Fruit fly (Drosophila melanogaster) whole organism, prepupa: Measurements from ENCODE around the gene Trf5.

Experiments
- Blimp-1 ChIP-seq: fragments of 200-800 bp; sonication (Bioruptor generic); optimal IDR thresholded peaks from 3 replicates; lab custom pipeline; 2017; ENCODE audit warnings: missing biosample characterization, missing genetic modification characterization, mild to moderate bottlenecking, moderate library complexity, missing genetic modification reagents
- CG10631 ChIP-seq: fragments of 200-800 bp; sonication (Bioruptor generic); optimal IDR thresholded peaks from 2 replicates; lab custom pipeline; 2016; ENCODE audit warnings: missing biosample characterization, missing genetic modification characterization
- CG10669 ChIP-seq: fragments of 200-800 bp; sonication (Bioruptor generic); optimal IDR thresholded peaks from 3 replicates; lab custom pipeline; 2018; ENCODE audit warnings: missing biosample characterization, mild to moderate bottlenecking, missing genetic modification characterization, moderate library complexity
- CG11294 ChIP-seq: fragments of 200-800 bp; sonication (Bioruptor generic); IDR thresholded peaks from 2 replicates; pipeline ENCODE4 v1.3.6; 2022; ENCODE audit warnings: missing biosample characterization, missing genetic modification characterization
- CG11762 ChIP-seq: fragments of 200-800 bp; sonication (Bioruptor generic); optimal IDR thresholded peaks from 3 replicates; lab custom pipeline; 2016; ENCODE audit warnings: missing biosample characterization, missing genetic modification characterization; ENCODE audit not compliant: insufficient read depth
- CG11902 ChIP-seq: fragments of 200-800 bp; sonication (Bioruptor generic); optimal IDR thresholded peaks from 3 replicates; lab custom pipeline; 2016; ENCODE audit warnings: missing biosample characterization, missing genetic modification characterization
- CG15336 ChIP-seq: fragments of 200-800 bp; sonication (Bioruptor generic); IDR thresholded peaks from 2 replicates; pipeline ENCODE4 v1.3.6; 2022; ENCODE audit warnings: missing biosample characterization, missing genetic modification characterization
- CG1621 ChIP-seq: fragments of 200-800 bp; sonication (Bioruptor generic); optimal IDR thresholded peaks from 3 replicates; lab custom pipeline; 2018; ENCODE audit warnings: missing biosample characterization, mild to moderate bottlenecking, missing genetic modification characterization
- CG3032 ChIP-seq: fragments of 200-800 bp; optimal IDR thresholded peaks from 2 replicates; lab custom pipeline; 2019; ENCODE audit warnings: missing biosample characterization, mild to moderate bottlenecking, missing genetic modification characterization, moderate library complexity
- CG32006 ChIP-seq: fragments of 200-800 bp; sonication (Bioruptor generic); optimal IDR thresholded peaks from 3 replicates; lab custom pipeline; 2017; ENCODE audit warnings: missing biosample characterization, mild to moderate bottlenecking, missing genetic modification characterization
- CG3919 ChIP-seq: fragments of 200-800 bp; sonication (Bioruptor generic); optimal IDR thresholded peaks from 3 replicates; lab custom pipeline; 2016; ENCODE audit warnings: missing biosample characterization, missing genetic modification characterization
- CG6163 ChIP-seq: fragments of 200-800 bp; sonication (Bioruptor generic); IDR thresholded peaks from 3 replicates; pipeline ENCODE4 v1.3.6; 2022; ENCODE audit warnings: missing biosample characterization, missing genetic modification characterization
- CG6792 ChIP-seq: fragments of 200-800 bp; sonication (Bioruptor generic); optimal IDR thresholded peaks from 3 replicates; lab custom pipeline; 2016; ENCODE audit warnings: missing biosample characterization, missing genetic modification characterization
- CG6854 ChIP-seq: fragments of 200-800 bp; sonication (Bioruptor generic); optimal IDR thresholded peaks from 2 replicates; lab custom pipeline; 2017; ENCODE audit warnings: missing biosample characterization, mild to moderate bottlenecking, missing genetic modification characterization
- CG7368 ChIP-seq: fragments of 200-800 bp; sonication (Bioruptor generic); optimal IDR thresholded peaks from 3 replicates; lab custom pipeline; 2016; ENCODE audit warnings: missing biosample characterization, missing genetic modification characterization
- CG8119 ChIP-seq: fragments of 200-800 bp; sonication (Bioruptor generic); IDR thresholded peaks from 3 replicates; pipeline ENCODE4 v1.3.6; 2022; ENCODE audit warnings: missing biosample characterization, missing genetic modification characterization
- Eip75B ChIP-seq: fragments of 200-800 bp; sonication (Bioruptor generic); optimal IDR thresholded peaks from 3 replicates; lab custom pipeline; 2016; ENCODE audit warnings: missing biosample characterization, missing genetic modification characterization
- Eip78C ChIP-seq: fragments of 200-800 bp; sonication (Bioruptor generic); peaks from one replicate; lab custom pipeline; 2016; ENCODE audit warnings: missing biosample characterization, missing genetic modification characterization
- Gug ChIP-seq: fragments of 200-800 bp; sonication (Bioruptor generic); IDR thresholded peaks from 2 replicates; pipeline ENCODE4 v1.3.6; 2022; ENCODE audit warnings: missing biosample characterization, missing genetic modification characterization
- Met ChIP-seq: fragments of 200-800 bp; sonication (Bioruptor generic); optimal IDR thresholded peaks from 3 replicates; lab custom pipeline; 2016; ENCODE audit warnings: missing biosample characterization, missing genetic modification characterization
- Sox14 ChIP-seq: fragments of 200-800 bp; sonication (Bioruptor generic); optimal IDR thresholded peaks from 3 replicates; lab custom pipeline; 2016; ENCODE audit warnings: missing biosample characterization, missing genetic modification characterization
- achi ChIP-seq: fragments of 200-800 bp; sonication (Bioruptor generic); optimal IDR thresholded peaks from 3 replicates; lab custom pipeline; 2016; ENCODE audit warnings: missing biosample characterization, missing genetic modification characterization
- cyc ChIP-seq: fragments of 200-800 bp; sonication (Bioruptor generic); optimal IDR thresholded peaks from 3 replicates; lab custom pipeline; 2016; ENCODE audit warnings: missing biosample characterization, missing genetic modification characterization
- dac ChIP-seq: fragments of 200-800 bp; sonication (Bioruptor generic); optimal IDR thresholded peaks from 2 replicates; lab custom pipeline; 2017; ENCODE audit warnings: missing biosample characterization, mild to moderate bottlenecking, missing genetic modification characterization
- dsx ChIP-seq: fragments of 200-800 bp; optimal IDR thresholded peaks from 3 replicates; lab custom pipeline; 2019; ENCODE audit warnings: missing biosample characterization, mild to moderate bottlenecking, missing genetic modification characterization, moderate library complexity; ENCODE audit not compliant: poor library complexity, severe bottlenecking
- eg ChIP-seq: fragments of 200-800 bp; sonication (Bioruptor generic); IDR thresholded peaks from 3 replicates; pipeline ENCODE4 v1.3.6; 2022; ENCODE audit warnings: missing biosample characterization, missing genetic modification characterization
- esn ChIP-seq: fragments of 200-800 bp; sonication (Bioruptor generic); optimal IDR thresholded peaks from 2 replicates; lab custom pipeline; 2016; ENCODE audit warnings: missing biosample characterization, mild to moderate bottlenecking, missing genetic modification characterization, moderate library complexity
- fd59A ChIP-seq: fragments of 200-800 bp; sonication (Bioruptor generic); optimal IDR thresholded peaks from 2 replicates; lab custom pipeline; 2017; ENCODE audit warnings: missing biosample characterization, mild to moderate bottlenecking, missing genetic modification characterization, missing genetic modification reagents
- fd85E ChIP-seq: fragments of 200-800 bp; sonication (Bioruptor generic); optimal IDR thresholded peaks from 3 replicates; lab custom pipeline; 2016; ENCODE audit warnings: missing biosample characterization, missing genetic modification characterization
- lz ChIP-seq: fragments of 200-800 bp; sonication (Bioruptor generic); optimal IDR thresholded peaks from 3 replicates; lab custom pipeline; 2016; ENCODE audit warnings: missing biosample characterization, missing genetic modification characterization
- pdm3 ChIP-seq: fragments of 200-800 bp; sonication (Bioruptor generic); optimal IDR thresholded peaks from 3 replicates; lab custom pipeline; 2016; ENCODE audit warnings: missing biosample characterization, missing genetic modification characterization
- salr ChIP-seq, 2 experiments: fragments of 200-800 bp; sonication (Bioruptor generic); optimal IDR thresholded peaks; 3 replicates each; lab custom pipeline; 2016 to 2018; ENCODE audit warnings: missing biosample characterization in 2 of 2, missing genetic modification characterization in 2 of 2, mild to moderate bottlenecking in 1 of 2
- spab ChIP-seq: fragments of 200-800 bp; sonication (Bioruptor generic); optimal IDR thresholded peaks from 2 replicates; lab custom pipeline; 2017; ENCODE audit warnings: missing biosample characterization, mild to moderate bottlenecking, missing genetic modification characterization, missing genetic modification reagents
- ss ChIP-seq, 2 experiments: fragments of 200-800 bp; sonication (Bioruptor generic); optimal IDR thresholded peaks; 2 replicates in 1 of 2; 3 replicates in 1 of 2; lab custom pipeline; 2017 to 2018; ENCODE audit warnings: mild to moderate bottlenecking in 2 of 2, missing biosample characterization in 2 of 2, missing genetic modification characterization in 2 of 2, moderate library complexity in 1 of 2
- svp ChIP-seq: fragments of 200-800 bp; sonication (Bioruptor generic); peaks from one replicate; lab custom pipeline; 2016; ENCODE audit warnings: missing biosample characterization, missing genetic modification characterization
- topi ChIP-seq: fragments of 200-800 bp; sonication (Bioruptor generic); optimal IDR thresholded peaks from 3 replicates; lab custom pipeline; 2016; ENCODE audit warnings: missing biosample characterization, missing genetic modification characterization

The Trf5 gene

DNA sequence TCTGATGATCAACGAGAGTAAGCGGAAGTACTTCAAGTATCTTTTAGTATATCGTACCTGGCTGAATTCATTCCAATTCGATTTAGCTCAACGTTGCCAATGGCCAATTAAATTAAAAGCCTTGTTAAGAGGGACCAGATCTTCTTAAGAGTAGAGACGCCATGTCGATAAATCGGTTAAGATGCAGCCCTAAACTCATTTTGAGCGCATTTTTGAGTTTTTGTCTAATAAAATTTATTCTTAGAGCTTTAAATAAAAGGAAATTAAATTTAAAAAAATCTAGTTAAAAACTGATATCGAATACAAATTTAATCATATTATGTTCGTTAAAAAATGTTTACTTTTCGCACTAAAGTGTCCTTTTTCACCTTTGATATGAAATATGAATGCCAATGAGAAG is at the start of gene Trf5:
TSS of gene Trf5 (minus strand) at position 101 of the 400 bp plus-strand sequence.
- TF ChIP-seq Met: no peak

dm6 chr2L:2744852-2745251 is 48.6 kb upstream of the Trf5 start, which contains the start of the genes CG9961 and Cwc25:
CG9961 (minus strand) TSS chr2L:2744934.
Cwc25 (plus strand) TSS chr2L:2745098.
- no peak for TF ChIP-seq topi
- TF ChIP-seq Blimp-1 (GFP tag; lab: Kevin White, UChicago): no peak
- TF ChIP-seq Gug (GFP tag; lab: Robert Waterston, UW): no peak
- peak; percentile 31 for TF ChIP-seq dsx (GFP tag; lab: Kevin White, UChicago)
- peak; percentile 25 for TF ChIP-seq CG3032 (tag; lab: Kevin White, UChicago)

DNA sequence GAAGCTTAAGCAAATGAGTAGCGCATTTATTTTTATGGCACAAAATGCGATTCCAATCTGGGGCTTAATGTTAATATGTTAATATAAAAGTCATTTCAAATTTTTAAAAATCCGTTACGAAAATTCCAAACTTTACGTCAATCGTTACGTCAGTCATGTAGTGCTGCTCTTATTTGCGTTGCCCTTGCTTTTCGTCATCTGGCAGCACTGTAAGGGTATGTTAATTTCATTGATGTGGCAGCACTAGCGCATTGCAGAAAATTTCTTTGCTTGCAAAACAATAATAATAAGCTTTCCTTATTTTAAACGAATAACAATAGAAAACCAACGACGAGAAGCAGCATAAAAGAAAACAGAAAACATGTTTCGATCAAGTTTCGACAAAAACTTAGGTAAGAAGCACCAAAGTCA is 43.6 kb upstream of the Trf5 start, which contains the start of gene Hrs:
TSS of gene Hrs (plus strand) at position 167 of the 411 bp plus-strand sequence.
- TF ChIP-seq CG3032 (tag; lab: Kevin White, UChicago) (peak; percentile 25), CG8119 (GFP tag; lab: Robert Waterston, UW) (no peak), CG11762 (GFP tag; lab: Kevin White, UChicago) (no peak), svp (GFP tag; lab: Kevin White, UChicago) (peak; percentile 25), CG6163 (GFP tag; lab: Robert Waterston, UW) (no peak), CG11902 (no peak), CG6854 (GFP tag; lab: Kevin White, UChicago) (no peak), eg (no peak), Eip75B (GFP tag; lab: Kevin White, UChicago) (no peak), CG3919 (GFP tag; lab: Kevin White, UChicago) (no peak), fd59A (GFP tag; lab: Kevin White, UChicago) (no peak), fd85E (GFP tag; lab: Kevin White, UChicago) (no peak), dac (no peak), Eip78C (GFP tag; lab: Kevin White, UChicago) (no peak), Sox14 (GFP tag; lab: Kevin White, UChicago) (peak; percentile 53), esn (GFP tag; lab: Kevin White, UChicago) (peak; percentile 22), dsx (GFP tag; lab: Kevin White, UChicago) (no peak), CG15336 (GFP tag; lab: Robert Waterston, UW) (no peak)

DNA sequence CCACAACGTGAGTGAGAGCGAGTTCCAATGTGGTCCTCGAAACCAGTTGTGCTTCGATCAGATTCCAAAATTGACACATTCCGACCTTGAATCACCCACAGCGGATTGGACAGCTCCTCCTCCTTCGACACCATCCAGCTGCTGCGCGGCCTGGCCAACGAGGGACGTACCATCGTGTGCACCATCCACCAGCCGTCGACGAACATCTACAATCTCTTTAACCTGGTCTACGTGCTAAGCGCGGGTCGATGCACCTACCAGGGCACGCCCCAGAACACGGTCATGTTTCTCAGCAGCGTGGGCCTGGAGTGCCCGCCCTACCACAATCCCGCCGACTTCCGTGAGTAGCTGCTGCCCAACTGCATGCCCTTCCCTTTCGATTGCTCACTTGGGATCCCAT is 41.3 kb upstream of the Trf5 start:
- TF ChIP-seq lz (GFP tag; lab: Kevin White, UChicago) (no peak), CG7368 (GFP tag; lab: Kevin White, UChicago) (no peak), cyc (GFP tag; lab: Kevin White, UChicago) (no peak), CG32006 (GFP tag; lab: Kevin White, UChicago) (no peak), CG6792 (GFP tag; lab: Kevin White, UChicago) (no peak)

- TF ChIP-seq CG6163 (GFP tag; lab: Robert Waterston, UW): peak; percentile 51; the same call in 2 of the 3 replicates
- TF ChIP-seq pdm3: no peak
- TF ChIP-seq, all 60 proteins: peak for 1
Observed at dm6 chr2L:2735539-2735938, 39.3 kb upstream of the Trf5 start.

DNA sequence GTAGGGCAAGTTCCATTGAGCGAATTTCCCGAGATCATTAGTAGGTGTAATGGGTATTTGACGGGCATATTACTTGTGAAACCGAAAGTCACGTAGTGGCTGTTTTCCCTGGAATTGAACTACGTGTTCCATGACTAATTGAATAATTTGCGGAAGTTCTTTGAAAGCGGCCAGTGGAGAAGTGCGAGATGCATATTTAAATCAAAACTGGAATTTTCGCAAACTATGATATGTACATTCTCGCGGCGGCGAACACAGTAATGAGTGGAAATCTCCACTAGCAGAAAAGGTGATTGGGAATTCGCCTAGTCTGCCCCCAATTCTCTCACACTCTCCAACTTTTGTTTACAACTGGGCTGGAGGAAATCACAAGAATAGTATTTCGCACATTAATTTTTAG is 38.7 kb upstream of the Trf5 start:
- TF ChIP-seq salr (GFP tag; optimal IDR thresholded peaks at IDR 0.05; lab: Kevin White, UChicago) (peak in 1 of 2 experiments; percentile 4), CG10669 (GFP tag; lab: Kevin White, UChicago) (peak; percentile 30), CG32006 (GFP tag; lab: Kevin White, UChicago) (peak; percentile 32), ss (GFP tag; optimal IDR thresholded peaks at IDR 0.05; lab: Kevin White, UChicago) (no peak), CG11294 (0 out of 2 replicates have a peak, but pooled peaks have one; percentile 15), achi (peak; percentile 6), pdm3 (peak; percentile 17), CG11902 (no peak), Eip78C (GFP tag; lab: Kevin White, UChicago) (peak; percentile 72), CG10631 (GFP tag; lab: Kevin White, UChicago) (peak; percentile 40), CG3919 (GFP tag; lab: Kevin White, UChicago) (peak; percentile 5), dac (no peak), CG1621 (peak; percentile 11), spab (peak; percentile 3)
- TF ChIP-seq, all 60 proteins: peak for 11
